Fruit fly (Drosophila melanogaster) whole organism, embryonic: ENCODE measurements around the gene CG7550.

Source experiments
- Ada2b ChIP-seq: fragments of 200-800 bp; sonication (Bioruptor generic); IDR thresholded peaks from 2 replicates; pipeline ENCODE4 v1.3.6; 2022; ENCODE audit warnings: missing biosample characterization, missing genetic modification characterization
- Awh ChIP-seq: fragments of 200-800 bp; sonication (Bioruptor generic); IDR thresholded peaks from 2 replicates; pipeline ENCODE4, ENCODE4 v1.3.6; 2022; ENCODE audit warnings: missing biosample characterization, missing genetic modification characterization
- Bdp1 ChIP-seq: fragments of 200-800 bp; sonication (Bioruptor generic); optimal IDR thresholded peaks from 3 replicates; lab custom pipeline; 2016; ENCODE audit warnings: missing biosample characterization, missing genetic modification characterization
- Bgb ChIP-seq: fragments of 200-800 bp; sonication (Bioruptor generic); IDR thresholded peaks from 2 replicates; pipeline ENCODE4 v1.3.6; 2022; ENCODE audit warnings: missing biosample characterization, missing genetic modification characterization; ENCODE audit not compliant: partially characterized antibody
- CG10267 ChIP-seq: fragments of 200-800 bp; sonication (Bioruptor generic); optimal IDR thresholded peaks from 2 replicates; lab custom pipeline; 2018; ENCODE audit warnings: missing biosample characterization, mild to moderate bottlenecking, missing genetic modification characterization, moderate library complexity
- CG10366 ChIP-seq: fragments of 200-800 bp; sonication (Bioruptor generic); IDR thresholded peaks from 2 replicates; pipeline ENCODE4 v1.3.6; 2022; ENCODE audit warnings: missing biosample characterization, missing genetic modification characterization
- CG10565 ChIP-seq: fragments of 200-800 bp; sonication (Bioruptor generic); optimal IDR thresholded peaks from 3 replicates; lab custom pipeline; 2016; ENCODE audit warnings: missing biosample characterization, mild to moderate bottlenecking, missing genetic modification characterization
- CG11398 ChIP-seq: fragments of 200-800 bp; sonication (Bioruptor generic); optimal IDR thresholded peaks from 2 replicates; lab custom pipeline; 2016; ENCODE audit warnings: missing biosample characterization, missing genetic modification characterization
- CG11504 ChIP-seq: fragments of 200-800 bp; sonication (Bioruptor generic); optimal IDR thresholded peaks from 3 replicates; lab custom pipeline; 2019; ENCODE audit warnings: missing biosample characterization, mild to moderate bottlenecking, missing genetic modification characterization, moderate library complexity
- CG12744 ChIP-seq: fragments of 200-800 bp; sonication (Bioruptor generic); optimal IDR thresholded peaks from 2 replicates; lab custom pipeline; 2016; ENCODE audit warnings: missing biosample characterization, missing genetic modification characterization
- CG15011 ChIP-seq: fragments of 200-800 bp; sonication (Bioruptor generic); optimal IDR thresholded peaks from 3 replicates; lab custom pipeline; 2018; ENCODE audit warnings: missing biosample characterization, mild to moderate bottlenecking, missing genetic modification characterization
- CG1603 ChIP-seq: fragments of 200-800 bp; sonication (Bioruptor generic); optimal IDR thresholded peaks from 2 replicates; lab custom pipeline; 2019; ENCODE audit warnings: missing biosample characterization, mild to moderate bottlenecking, missing genetic modification characterization, moderate library complexity
- CG17186 ChIP-seq: fragments of 200-800 bp; sonication (Bioruptor generic); optimal IDR thresholded peaks from 3 replicates; lab custom pipeline; 2017; ENCODE audit warnings: missing biosample characterization, missing genetic modification reagents, missing genetic modification characterization
- CG17568 ChIP-seq: fragments of 200-800 bp; sonication (Bioruptor generic); optimal IDR thresholded peaks from 2 replicates; lab custom pipeline; 2018; ENCODE audit warnings: missing biosample characterization, mild to moderate bottlenecking, missing genetic modification characterization, moderate library complexity
- CG18599 ChIP-seq: fragments of 200-800 bp; sonication (Bioruptor generic); optimal IDR thresholded peaks from 3 replicates; lab custom pipeline; 2017; ENCODE audit warnings: missing biosample characterization, missing genetic modification characterization, mild to moderate bottlenecking, moderate library complexity, missing genetic modification reagents
- CG2202 ChIP-seq: fragments of 200-800 bp; sonication (Bioruptor generic); optimal IDR thresholded peaks from 2 replicates; lab custom pipeline; 2018; ENCODE audit warnings: missing biosample characterization, mild to moderate bottlenecking, missing genetic modification characterization
- CG2678 ChIP-seq: fragments of 200-800 bp; sonication (Bioruptor generic); optimal IDR thresholded peaks from 3 replicates; lab custom pipeline; 2019; ENCODE audit warnings: missing biosample characterization, mild to moderate bottlenecking, missing genetic modification characterization, moderate library complexity
- CG3726 ChIP-seq: fragments of 200-800 bp; sonication (Bioruptor generic); IDR thresholded peaks from 3 replicates; pipeline ENCODE4, ENCODE4 v1.3.6; 2022; ENCODE audit warnings: missing biosample characterization, missing genetic modification characterization
- CG4617 ChIP-seq: fragments of 200-800 bp; sonication (Bioruptor generic); optimal IDR thresholded peaks from 3 replicates; lab custom pipeline; 2016; ENCODE audit warnings: missing biosample characterization, missing genetic modification characterization, borderline replicate concordance
- CG5180 ChIP-seq: fragments of 200-800 bp; sonication (Bioruptor generic); optimal IDR thresholded peaks from 3 replicates; lab custom pipeline; 2017; ENCODE audit warnings: missing biosample characterization, missing genetic modification characterization, mild to moderate bottlenecking, moderate library complexity, missing genetic modification reagents
- CG6683 ChIP-seq: fragments of 200-800 bp; sonication (Bioruptor generic); optimal IDR thresholded peaks from 2 replicates; lab custom pipeline; 2017; ENCODE audit warnings: missing biosample characterization, mild to moderate bottlenecking, missing genetic modification characterization, missing genetic modification reagents
- CG7271 ChIP-seq: fragments of 200-800 bp; sonication (Bioruptor generic); optimal IDR thresholded peaks from 2 replicates; lab custom pipeline; 2018; ENCODE audit warnings: missing biosample characterization, mild to moderate bottlenecking, missing genetic modification characterization, moderate library complexity
- CG8281 ChIP-seq: fragments of 200-800 bp; sonication (Bioruptor generic); optimal IDR thresholded peaks from 2 replicates; lab custom pipeline; 2018; ENCODE audit warnings: missing biosample characterization, mild to moderate bottlenecking, missing genetic modification characterization, moderate library complexity
- CG8359 ChIP-seq: fragments of 200-800 bp; sonication (Bioruptor generic); optimal IDR thresholded peaks from 2 replicates; lab custom pipeline; 2017; ENCODE audit warnings: missing biosample characterization, mild to moderate bottlenecking, missing genetic modification characterization, borderline replicate concordance
- Chrac-16 ChIP-seq: fragments of 200-800 bp; sonication (Bioruptor generic); optimal IDR thresholded peaks from 3 replicates; lab custom pipeline; 2016; ENCODE audit warnings: missing biosample characterization, missing genetic modification characterization
- Dbx ChIP-seq: fragments of 200-800 bp; sonication (Bioruptor generic); IDR thresholded peaks from 3 replicates; pipeline ENCODE4 v1.3.6; 2022; ENCODE audit warnings: missing biosample characterization, missing genetic modification characterization
- Ets97D ChIP-seq: fragments of 200-800 bp; sonication (Bioruptor generic); optimal IDR thresholded peaks from 3 replicates; lab custom pipeline; 2016; ENCODE audit warnings: missing biosample characterization, missing genetic modification characterization
- Hand ChIP-seq: fragments of 200-800 bp; sonication (Bioruptor generic); optimal IDR thresholded peaks from 2 replicates; lab custom pipeline; 2017; ENCODE audit warnings: mild to moderate bottlenecking, missing biosample characterization, missing genetic modification reagents, missing genetic modification characterization
- Hr39 ChIP-seq: fragments of >200 bp; optimal IDR thresholded peaks from 2 replicates; lab custom pipeline; 2017
- NC2β ChIP-seq: fragments of 200-800 bp; sonication (Bioruptor generic); optimal IDR thresholded peaks from 2 replicates; lab custom pipeline; 2016; ENCODE audit warnings: missing biosample characterization, missing genetic modification characterization
- NK7.1 ChIP-seq: fragments of 200-800 bp; sonication (Bioruptor generic); optimal IDR thresholded peaks from 3 replicates; lab custom pipeline; 2016; ENCODE audit warnings: missing biosample characterization, missing genetic modification characterization
- Nf-YA ChIP-seq: fragments of 200-800 bp; sonication (Bioruptor generic); IDR thresholded peaks from 2 replicates; pipeline ENCODE4 v1.3.6; 2022; ENCODE audit warnings: missing biosample characterization, missing genetic modification characterization
- cg ChIP-seq: fragments of 200-800 bp; sonication (Bioruptor generic); optimal IDR thresholded peaks from 3 replicates; lab custom pipeline; 2019; ENCODE audit warnings: missing biosample characterization, mild to moderate bottlenecking, missing genetic modification characterization, moderate library complexity
- dm ChIP-seq: fragments of 200-800 bp; sonication (Bioruptor generic); optimal IDR thresholded peaks from 3 replicates; lab custom pipeline; 2016; ENCODE audit warnings: missing biosample characterization, missing genetic modification characterization
- dmrt11E ChIP-seq: fragments of 200-800 bp; sonication (Bioruptor generic); optimal IDR thresholded peaks from 3 replicates; lab custom pipeline; 2018; ENCODE audit warnings: missing biosample characterization, mild to moderate bottlenecking, missing genetic modification characterization, moderate library complexity
- fd3F ChIP-seq: fragments of 200-800 bp; sonication (Bioruptor generic); optimal IDR thresholded peaks from 2 replicates; lab custom pipeline; 2018; ENCODE audit warnings: missing biosample characterization, mild to moderate bottlenecking, missing genetic modification characterization, moderate library complexity
- inv ChIP-seq: fragments of 200-800 bp; sonication (Bioruptor generic); IDR thresholded peaks from 2 replicates; pipeline ENCODE4 v1.3.6; 2022; ENCODE audit warnings: missing biosample characterization, missing genetic modification characterization; ENCODE audit not compliant: partially characterized antibody
- lab ChIP-seq: fragments of 200-800 bp; sonication (Bioruptor generic); optimal IDR thresholded peaks from 3 replicates; lab custom pipeline; 2017; ENCODE audit warnings: missing biosample characterization, missing genetic modification characterization, mild to moderate bottlenecking, moderate library complexity, missing genetic modification reagents
- maf-S ChIP-seq: fragments of 200-800 bp; sonication (Bioruptor generic); optimal IDR thresholded peaks from 2 replicates; lab custom pipeline; 2016; ENCODE audit warnings: missing biosample characterization, missing genetic modification characterization
- pnt ChIP-seq: fragments of 200-800 bp; sonication (Bioruptor generic); optimal IDR thresholded peaks from 3 replicates; lab custom pipeline; 2016; ENCODE audit warnings: missing biosample characterization, missing genetic modification characterization
- row ChIP-seq: fragments of 200-800 bp; sonication (Bioruptor generic); IDR thresholded peaks from 3 replicates; pipeline ENCODE4 v1.3.6; 2022; ENCODE audit warnings: missing biosample characterization, missing genetic modification characterization
- sima ChIP-seq: fragments of 200-800 bp; sonication (Bioruptor generic); optimal IDR thresholded peaks from 2 replicates; lab custom pipeline; 2016; ENCODE audit warnings: missing biosample characterization, missing genetic modification characterization
- sug ChIP-seq: fragments of 200-800 bp; optimal IDR thresholded peaks from 2 replicates; lab custom pipeline; 2019; ENCODE audit warnings: missing biosample characterization, mild to moderate bottlenecking, missing genetic modification characterization, moderate library complexity
- tap ChIP-seq: fragments of 200-800 bp; optimal IDR thresholded peaks from 3 replicates; lab custom pipeline; 2019; ENCODE audit warnings: missing biosample characterization, mild to moderate bottlenecking, missing genetic modification characterization, moderate library complexity
- unpg ChIP-seq: fragments of 200-800 bp; sonication (Bioruptor generic); optimal IDR thresholded peaks from 3 replicates; lab custom pipeline; 2018; ENCODE audit warnings: missing biosample characterization, mild to moderate bottlenecking, missing genetic modification characterization, moderate library complexity

The CG7550 gene

DNA sequence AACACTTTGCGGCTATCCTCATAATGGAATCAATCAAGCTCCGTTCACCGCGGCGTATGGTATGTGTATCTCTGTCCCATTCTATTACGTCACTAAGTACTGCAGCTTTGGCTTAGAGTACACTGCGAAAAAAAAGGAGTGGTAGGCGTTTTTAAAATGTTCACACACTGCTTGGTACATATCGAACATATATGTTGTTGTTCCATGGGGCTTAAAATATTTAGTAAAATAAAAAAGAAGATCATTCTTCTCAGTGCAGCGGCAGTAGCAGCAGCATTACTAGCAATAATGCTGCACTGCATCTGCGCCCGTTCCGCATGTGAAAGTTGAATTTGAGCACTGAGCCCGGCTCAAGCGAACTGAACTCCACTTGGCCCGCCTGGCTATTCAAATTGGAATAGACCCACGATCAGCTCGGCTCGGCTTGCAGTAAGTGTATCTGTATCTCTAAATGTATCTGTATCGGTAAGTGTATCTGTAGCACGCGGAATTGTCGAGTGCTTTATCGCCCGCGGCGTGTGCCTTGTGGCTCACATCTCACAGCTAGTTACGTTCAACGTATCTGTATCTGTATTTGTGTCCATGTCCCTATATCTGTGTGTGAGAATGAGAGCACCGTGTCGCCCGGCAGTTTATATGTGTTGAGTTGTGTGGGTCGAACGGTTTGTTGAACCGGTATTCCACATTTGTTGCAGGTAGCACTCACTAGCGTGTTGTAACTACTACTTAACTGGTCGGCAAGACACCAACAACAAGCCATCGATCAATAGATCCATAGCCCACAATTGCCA lies 29.1 kb upstream of the CG7550 start (continued):
- TF ChIP-seq CG10565 (no peak), CG10366 (GFP tag; lab: Robert Waterston, UW) (peak; percentile 67), NK7.1 (GFP tag; lab: Kevin White, UChicago) (no peak), CG1603 (tag; lab: Kevin White, UChicago) (peak; percentile 63), Ets97D (GFP tag; lab: Kevin White, UChicago) (no peak), dm (no peak), CG6683 (GFP tag; lab: Kevin White, UChicago) (no peak), CG17568 (GFP tag; lab: Kevin White, UChicago) (no peak), CG8281 (tag; lab: Kevin White, UChicago) (peak; percentile 3), Bgb (GFP tag; lab: Robert Waterston, UW) (no peak), CG2202 (tag; lab: Kevin White, UChicago) (no peak), row (GFP tag; lab: Robert Waterston, UW) (peak; percentile 63), CG7271 (tag; lab: Kevin White, UChicago) (no peak), inv (no peak), Hr39 (lab: Kevin White, UChicago) (no peak), sima (GFP tag; lab: Kevin White, UChicago) (no peak), CG18599 (GFP tag; lab: Kevin White, UChicago) (peak; percentile 33), CG5180 (GFP tag; lab: Kevin White, UChicago) (peak; percentile 49), Dbx (GFP tag; lab: Robert Waterston, UW) (no peak), Ada2b (GFP tag; lab: Robert Waterston, UW) (peak; percentile 50), NC2β (GFP tag; lab: Kevin White, UChicago) (peak; percentile 10), CG3726 (GFP tag; lab: Robert Waterston, UW) (no peak), Bdp1 (GFP tag; lab: Kevin White, UChicago) (peak; percentile 9), cg (GFP tag; lab: Kevin White, UChicago) (peak; percentile 72), CG12744 (GFP tag; lab: Kevin White, UChicago) (no peak), CG15011 (GFP tag; lab: Kevin White, UChicago) (peak; percentile 4), unpg (GFP tag; lab: Kevin White, UChicago) (peak; percentile 40), CG2678 (peak; percentile 67), fd3F (GFP tag; lab: Kevin White, UChicago) (no peak), Nf-YA (GFP tag; lab: Robert Waterston, UW) (no peak), CG8359 (GFP tag; lab: Kevin White, UChicago) (no peak), Chrac-16 (GFP tag; lab: Kevin White, UChicago) (peak; percentile 4), CG4617 (GFP tag; lab: Kevin White, UChicago) (peak; percentile 12), tap (peak; percentile 61), dmrt11E (no peak), Awh (GFP tag; lab: Robert Waterston, UW) (peak; percentile 47; the same call in 1 of the 2 replicates), Hand (no peak), sug (tag; lab: Kevin White, UChicago) (no peak), CG11398 (no peak), maf-S (GFP tag; lab: Kevin White, UChicago) (no peak), lab (GFP tag; lab: Kevin White, UChicago) (peak; percentile 47), CG17186 (GFP tag; lab: Kevin White, UChicago) (no peak), pnt (peak; percentile 36), CG10267 (tag; lab: Kevin White, UChicago) (peak; percentile 35), CG11504 (tag; lab: Kevin White, UChicago) (peak; percentile 80)
